Fruit fly (Drosophila melanogaster): ENCODE results near the gene CG31674.

Gene CG31674

DNA sequence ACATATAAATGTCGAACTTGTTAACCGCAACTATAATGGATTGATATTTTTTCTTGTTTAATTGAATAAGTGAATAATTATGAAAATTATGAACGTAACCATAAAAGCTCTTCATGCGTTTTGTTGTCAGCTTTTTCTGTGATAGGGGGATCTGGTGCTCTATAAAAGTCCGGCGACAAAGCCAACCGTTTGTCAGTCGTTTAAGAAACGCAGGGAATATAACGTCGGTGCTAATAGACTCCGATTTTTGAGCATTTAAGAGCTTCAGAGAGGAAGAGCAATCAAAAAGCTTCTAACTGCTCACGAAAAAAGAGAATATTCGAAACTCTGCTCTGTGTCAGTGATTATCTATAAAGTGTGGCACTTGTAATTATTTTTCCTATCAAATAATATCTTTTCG lies at the start of gene CG31674:
Gene CG31674, plus strand, starts transcription at position 203 of the 400 bp plus-strand sequence.
- peak; percentile 33; the same call in 1 of the 2 replicates for TF ChIP-seq CG11696 (GFP tag; IDR thresholded peaks at IDR 0.05)
- TF ChIP-seq CG8388 (GFP tag; optimal IDR thresholded peaks at IDR 0.05) = no peak
- peak; percentile 66 for TF ChIP-seq B-H2 (GFP tag; optimal IDR thresholded peaks at IDR 0.05)
- TF ChIP-seq tna (GFP tag; IDR thresholded peaks at IDR 0.05; ENCODE audit: partially characterized antibody) = no peak; the same call in 1 of the 2 replicates
- TF ChIP-seq CG17568 (GFP tag; optimal IDR thresholded peaks at IDR 0.05) = peak; percentile 1
- TF ChIP-seq pnt (GFP tag; optimal IDR thresholded peaks at IDR 0.05) = no peak
- TF ChIP-seq Dek (tag; optimal IDR thresholded peaks at IDR 0.05) = no peak
- TF ChIP-seq CG3163 (GFP tag; optimal IDR thresholded peaks at IDR 0.05) = peak; percentile 96
- TF ChIP-seq CG7839 (tag; optimal IDR thresholded peaks at IDR 0.05) = peak; percentile 20
- peak; percentile 0 for TF ChIP-seq CG2120 (GFP tag; optimal IDR thresholded peaks at IDR 0.05)
- TF ChIP-seq CG10543 (GFP tag; optimal IDR thresholded peaks at IDR 0.05) = no peak
- TF ChIP-seq CG2875 (GFP tag; optimal IDR thresholded peaks at IDR 0.05) = no peak
- TF ChIP-seq CG17912 (GFP tag; optimal IDR thresholded peaks at IDR 0.05) = no peak
- peak; percentile 61 for TF ChIP-seq CG13296 (GFP tag; optimal IDR thresholded peaks at IDR 0.05)
- peak; percentile 20 for TF ChIP-seq CG17359 (tag; optimal IDR thresholded peaks at IDR 0.05)
- TF ChIP-seq Trl (optimal IDR thresholded peaks at IDR 0.05) = peak; percentile 47 to 81
- no peak for TF ChIP-seq Trl (GFP tag; optimal IDR thresholded peaks at IDR 0.05)
- TF ChIP-seq kni (GFP tag; optimal IDR thresholded peaks at IDR 0.05) = no peak
- TF ChIP-seq kay (GFP tag; optimal IDR thresholded peaks at IDR 0.05) = no peak
- peak; percentile 24 for TF ChIP-seq Fer1 (GFP tag; optimal IDR thresholded peaks at IDR 0.05)
- no peak for TF ChIP-seq sna (GFP tag; IDR thresholded peaks at IDR 0.05; ENCODE audit: partially characterized antibody)
- no peak for TF ChIP-seq Hmr (GFP tag; optimal IDR thresholded peaks at IDR 0.05)
- no peak for TF ChIP-seq CG18764 (GFP tag; optimal IDR thresholded peaks at IDR 0.05)
- TF ChIP-seq Hsf (GFP tag; optimal IDR thresholded peaks at IDR 0.05) = no peak
- TF ChIP-seq CG34376 (GFP tag; optimal IDR thresholded peaks at IDR 0.05) = peak; percentile 61
- TF ChIP-seq CG31224 (GFP tag; IDR thresholded peaks at IDR 0.05) = no peak
- peak; percentile 16 for TF ChIP-seq lab (GFP tag; optimal IDR thresholded peaks at IDR 0.05)
- no peak for TF ChIP-seq scrt (GFP tag; optimal IDR thresholded peaks at IDR 0.05)
- no peak for TF ChIP-seq zf30C (GFP tag; optimal IDR thresholded peaks at IDR 0.05)
- peak; percentile 31 for TF ChIP-seq Nf-YC (tag; optimal IDR thresholded peaks at IDR 0.05)
- TF ChIP-seq row (GFP tag; IDR thresholded peaks at IDR 0.05) = no peak
- TF ChIP-seq Hey (tag; optimal IDR thresholded peaks at IDR 0.05) = no peak
- TF ChIP-seq kah (GFP tag; optimal IDR thresholded peaks at IDR 0.05) = no peak
- no peak for TF ChIP-seq CG17829 (tag; optimal IDR thresholded peaks at IDR 0.05)
- peak; percentile 28 for TF ChIP-seq sens (GFP tag)
- TF ChIP-seq BtbVII (GFP tag; optimal IDR thresholded peaks at IDR 0.05) = peak; percentile 11
- TF ChIP-seq CG6272 (GFP tag; IDR thresholded peaks at IDR 0.05) = no peak
- peak; percentile 32; the same call in 1 of the 3 replicates for TF ChIP-seq CG34224 (GFP tag; IDR thresholded peaks at IDR 0.05; ENCODE audit: partially characterized antibody)
- peak; percentile 51 for TF ChIP-seq vvl (GFP tag; IDR thresholded peaks at IDR 0.05)
- TF ChIP-seq fru (optimal IDR thresholded peaks at IDR 0.05) = no peak
- TF ChIP-seq CG17802 (tag; optimal IDR thresholded peaks at IDR 0.05) = no peak
- TF ChIP-seq CG3281 (GFP tag; optimal IDR thresholded peaks at IDR 0.05) = peak; percentile 21
- TF ChIP-seq aop (GFP tag; IDR thresholded peaks at IDR 0.05) = no peak
- no peak for TF ChIP-seq Dfd (GFP tag; optimal IDR thresholded peaks at IDR 0.05)
- TF ChIP-seq wor (GFP tag; IDR thresholded peaks at IDR 0.05) = no peak
- no peak for TF ChIP-seq CG16815 (GFP tag; optimal IDR thresholded peaks at IDR 0.05)
- TF ChIP-seq fd102C (GFP tag; optimal IDR thresholded peaks at IDR 0.05) = no peak
- peak; percentile 37 for TF ChIP-seq sug (tag; optimal IDR thresholded peaks at IDR 0.05)
- TF ChIP-seq Rfx (GFP tag; IDR thresholded peaks at IDR 0.05) = peak; percentile 21; the same call in 1 of the 2 replicates
- TF ChIP-seq tgo (GFP tag; IDR thresholded peaks at IDR 0.05) = no peak
- no peak for TF ChIP-seq CG8089 (GFP tag; optimal IDR thresholded peaks at IDR 0.05)
- no peak for TF ChIP-seq mirr (GFP tag; optimal IDR thresholded peaks at IDR 0.05)

Data from whole organism, embryonic.